Worm (Caenorhabditis elegans) whole organism, L2 larva: ENCODE results near the gene ZK402.2.
A peak's percentile ranks its signal among the peaks of the same experiment; 100 is the strongest.

Source experiments
- C34F6.9 ChIP-seq: fragments of 150-350 bp; optimal IDR thresholded peaks from 2 replicates; lab custom pipeline; 2014; ENCODE audit warnings: missing biosample characterization, missing genetic modification characterization
- F13H6.1 ChIP-seq: sonication (generic microtip); optimal IDR thresholded peaks from 2 replicates; lab custom pipeline; 2016; ENCODE audit warnings: missing genetic modification characterization, missing compliant biosample characterization
- R02D3.7 ChIP-seq: fragments of 150-350 bp; optimal IDR thresholded peaks from 2 replicates; lab custom pipeline; 2014; ENCODE audit warnings: missing biosample characterization, missing genetic modification characterization
- Y55F3AM.14 ChIP-seq: fragments of 200-800 bp; sonication (Bioruptor generic); optimal IDR thresholded peaks from 2 replicates; lab custom pipeline; 2018; ENCODE audit warnings: mild to moderate bottlenecking, missing genetic modification characterization, missing compliant biosample characterization
- ZK546.5 ChIP-seq: sonication (generic microtip); optimal IDR thresholded peaks from 2 replicates; lab custom pipeline; 2017; ENCODE audit warnings: missing biosample characterization, missing genetic modification characterization
- alr-1 ChIP-seq: fragments of 150-350 bp; optimal IDR thresholded peaks from 2 replicates; lab custom pipeline; 2014; ENCODE audit warnings: missing biosample characterization, missing genetic modification characterization
- aly-2 ChIP-seq: fragments of 150-350 bp; optimal IDR thresholded peaks from 2 replicates; lab custom pipeline; 2014; ENCODE audit warnings: missing biosample characterization, missing genetic modification characterization
- ama-1 ChIP-seq: fragments of 150-350 bp; optimal IDR thresholded peaks from 2 replicates; lab custom pipeline; 2018; ENCODE audit warnings: inconsistent platforms
- blmp-1 ChIP-seq: sonication (generic microtip); optimal IDR thresholded peaks from 2 replicates; lab custom pipeline; 2017; ENCODE audit warnings: missing genetic modification characterization, mild to moderate bottlenecking, missing compliant biosample characterization, antibody characterized with exemption, moderate library complexity; ENCODE audit not compliant: insufficient read depth
- ceh-16 ChIP-seq: fragments of 150-350 bp; optimal IDR thresholded peaks from 2 replicates; lab custom pipeline; 2014; ENCODE audit warnings: missing biosample characterization, missing genetic modification characterization
- ceh-82 ChIP-seq: fragments of 150-350 bp; optimal IDR thresholded peaks from 2 replicates; lab custom pipeline; 2014; ENCODE audit warnings: missing biosample characterization, missing genetic modification characterization
- crh-2 ChIP-seq: sonication (generic microtip); optimal IDR thresholded peaks from 2 replicates; lab custom pipeline; 2017; ENCODE audit warnings: missing biosample characterization, missing genetic modification characterization
- dmd-4 ChIP-seq: sonication (generic microtip); optimal IDR thresholded peaks from 2 replicates; lab custom pipeline; 2017; ENCODE audit warnings: missing biosample characterization, missing genetic modification characterization
- egl-27 ChIP-seq: sonication (generic microtip); optimal IDR thresholded peaks from 3 replicates; lab custom pipeline; 2017; ENCODE audit warnings: missing biosample characterization, missing genetic modification reagents, missing genetic modification characterization
- elt-1 ChIP-seq: fragments of 150-350 bp; optimal IDR thresholded peaks from 2 replicates; lab custom pipeline; 2014; ENCODE audit warnings: missing biosample characterization, missing genetic modification characterization
- elt-3 ChIP-seq: sonication (generic microtip); optimal IDR thresholded peaks from 2 replicates; lab custom pipeline; 2017; ENCODE audit warnings: missing biosample characterization, missing genetic modification characterization
- fos-1 ChIP-seq: fragments of 150-350 bp; optimal IDR thresholded peaks from 2 replicates; lab custom pipeline; 2014; ENCODE audit warnings: missing biosample characterization, missing genetic modification characterization
- gmeb-1 ChIP-seq: fragments of 150-350 bp; optimal IDR thresholded peaks from 2 replicates; lab custom pipeline; 2014; ENCODE audit warnings: missing biosample characterization, missing genetic modification characterization
- lin-11 ChIP-seq: fragments of 150-350 bp; sonication (generic microtip); optimal IDR thresholded peaks from 2 replicates; lab custom pipeline; 2014; ENCODE audit warnings: missing biosample characterization, missing genetic modification characterization, inconsistent platforms, mixed read lengths
- lin-13 ChIP-seq: fragments of 150-350 bp; optimal IDR thresholded peaks from 2 replicates; lab custom pipeline; 2014; ENCODE audit warnings: missing biosample characterization, missing genetic modification reagents, missing genetic modification characterization
- lin-39 ChIP-seq: fragments of 150-350 bp; optimal IDR thresholded peaks from 2 replicates; lab custom pipeline; 2014; ENCODE audit warnings: missing biosample characterization, missing genetic modification reagents, missing genetic modification characterization
- lsy-2 ChIP-seq, 2 experiments: fragments of 150-350 bp in 1 of 2; sonication (generic microtip) in 1 of 2; optimal IDR thresholded peaks; 2 replicates each; lab custom pipeline; 2014 to 2017; ENCODE audit warnings: missing biosample characterization in 2 of 2, missing genetic modification characterization in 2 of 2
- mab-5 ChIP-seq: fragments of 150-350 bp; optimal IDR thresholded peaks from 2 replicates; lab custom pipeline; 2014; ENCODE audit warnings: missing biosample characterization, missing genetic modification characterization
- mbf-1 ChIP-seq: sonication (generic microtip); optimal IDR thresholded peaks from 2 replicates; lab custom pipeline; 2017; ENCODE audit warnings: missing biosample characterization, missing genetic modification characterization
- mdl-1 ChIP-seq, 2 experiments: fragments of 150-350 bp in 1 of 2; sonication (generic microtip) in 1 of 2; optimal IDR thresholded peaks; 2 replicates each; lab custom pipeline; 2017; ENCODE audit warnings: missing biosample characterization in 2 of 2, missing genetic modification characterization in 2 of 2
- nhr-10 ChIP-seq: sonication (generic microtip); optimal IDR thresholded peaks from 2 replicates; lab custom pipeline; 2017; ENCODE audit warnings: missing biosample characterization, missing genetic modification characterization
- nhr-11 ChIP-seq: fragments of 150-350 bp; optimal IDR thresholded peaks from 2 replicates; lab custom pipeline; 2014; ENCODE audit warnings: missing biosample characterization, missing genetic modification characterization
- nhr-12 ChIP-seq: fragments of 150-350 bp; optimal IDR thresholded peaks from 2 replicates; lab custom pipeline; 2014; ENCODE audit warnings: missing biosample characterization, missing genetic modification characterization
- nhr-129 ChIP-seq: fragments of 150-350 bp; optimal IDR thresholded peaks from 2 replicates; lab custom pipeline; 2014; ENCODE audit warnings: missing biosample characterization, missing genetic modification characterization
- nhr-21 ChIP-seq: fragments of 150-350 bp; optimal IDR thresholded peaks from 2 replicates; lab custom pipeline; 2014; ENCODE audit warnings: missing biosample characterization, missing genetic modification characterization
- nhr-23 ChIP-seq: fragments of 150-350 bp; optimal IDR thresholded peaks from 2 replicates; lab custom pipeline; 2014; ENCODE audit warnings: missing biosample characterization, missing genetic modification reagents, missing genetic modification characterization
- nhr-237 ChIP-seq: fragments of 150-350 bp; optimal IDR thresholded peaks from 2 replicates; lab custom pipeline; 2014; ENCODE audit warnings: missing biosample characterization, missing genetic modification characterization
- nhr-25 ChIP-seq: fragments of 150-350 bp; sonication (generic microtip); optimal IDR thresholded peaks from 3 replicates; lab custom pipeline; 2014; ENCODE audit warnings: missing biosample characterization, missing genetic modification characterization
- nhr-6 ChIP-seq: fragments of 150-350 bp; optimal IDR thresholded peaks from 2 replicates; lab custom pipeline; 2014; ENCODE audit warnings: missing biosample characterization, missing genetic modification characterization
- nhr-77 ChIP-seq: fragments of 150-350 bp; optimal IDR thresholded peaks from 2 replicates; lab custom pipeline; 2014; ENCODE audit warnings: missing biosample characterization, missing genetic modification characterization
- peb-1 ChIP-seq: fragments of 150-350 bp; optimal IDR thresholded peaks from 2 replicates; lab custom pipeline; 2014; ENCODE audit warnings: missing biosample characterization, missing genetic modification characterization
- sem-4 ChIP-seq: fragments of 150-350 bp; optimal IDR thresholded peaks from 2 replicates; lab custom pipeline; 2014; ENCODE audit warnings: missing biosample characterization, missing genetic modification reagents, missing genetic modification characterization
- skn-1 ChIP-seq: sonication (generic microtip); optimal IDR thresholded peaks from 2 replicates; lab custom pipeline; 2017; ENCODE audit warnings: missing biosample characterization, missing genetic modification characterization
- sma-3 ChIP-seq: sonication (generic microtip); optimal IDR thresholded peaks from 2 replicates; lab custom pipeline; 2016; ENCODE audit warnings: missing genetic modification reagents, missing genetic modification characterization, missing compliant biosample characterization
- sma-9 ChIP-seq, 2 experiments: fragments of 150-350 bp in 1 of 2; sonication (generic microtip) in 1 of 2; optimal IDR thresholded peaks; 2 replicates each; lab custom pipeline; 2014 to 2016; ENCODE audit warnings: missing genetic modification characterization in 2 of 2, mild to moderate bottlenecking in 1 of 2, missing biosample characterization in 1 of 2, missing compliant biosample characterization in 1 of 2, missing genetic modification reagents in 1 of 2, moderate library complexity in 1 of 2
- snpc-4 ChIP-seq: fragments of 150-350 bp; optimal IDR thresholded peaks from 2 replicates; lab custom pipeline; 2014; ENCODE audit warnings: missing biosample characterization, missing genetic modification characterization
- unc-39 ChIP-seq: fragments of 150-350 bp; optimal IDR thresholded peaks from 2 replicates; lab custom pipeline; 2014; ENCODE audit warnings: missing biosample characterization, missing genetic modification characterization
- unc-55 ChIP-seq: fragments of 150-350 bp; sonication (generic microtip); optimal IDR thresholded peaks from 3 replicates; lab custom pipeline; 2014; ENCODE audit warnings: missing biosample characterization, missing genetic modification reagents, missing genetic modification characterization
- unc-62 ChIP-seq: fragments of 150-350 bp; optimal IDR thresholded peaks from 2 replicates; lab custom pipeline; 2014; ENCODE audit warnings: missing biosample characterization, missing genetic modification reagents, missing genetic modification characterization
- zag-1 ChIP-seq: fragments of 150-350 bp; optimal IDR thresholded peaks from 2 replicates; lab custom pipeline; 2014; ENCODE audit warnings: missing biosample characterization, missing genetic modification characterization
- ztf-1 ChIP-seq: fragments of 200-800 bp; sonication (Bioruptor generic); conservative IDR thresholded peaks from 2 replicates; pipeline ENCODE4 v1.3.6; 2022; ENCODE audit warnings: missing genetic modification characterization, missing compliant biosample characterization
- ztf-11 ChIP-seq: sonication (generic microtip); optimal IDR thresholded peaks from 2 replicates; lab custom pipeline; 2017; ENCODE audit warnings: missing biosample characterization, missing genetic modification characterization
- ztf-4 ChIP-seq: fragments of 150-350 bp; optimal IDR thresholded peaks from 2 replicates; lab custom pipeline; 2014; ENCODE audit warnings: missing biosample characterization, missing genetic modification characterization

The ZK402.2 gene

DNA sequence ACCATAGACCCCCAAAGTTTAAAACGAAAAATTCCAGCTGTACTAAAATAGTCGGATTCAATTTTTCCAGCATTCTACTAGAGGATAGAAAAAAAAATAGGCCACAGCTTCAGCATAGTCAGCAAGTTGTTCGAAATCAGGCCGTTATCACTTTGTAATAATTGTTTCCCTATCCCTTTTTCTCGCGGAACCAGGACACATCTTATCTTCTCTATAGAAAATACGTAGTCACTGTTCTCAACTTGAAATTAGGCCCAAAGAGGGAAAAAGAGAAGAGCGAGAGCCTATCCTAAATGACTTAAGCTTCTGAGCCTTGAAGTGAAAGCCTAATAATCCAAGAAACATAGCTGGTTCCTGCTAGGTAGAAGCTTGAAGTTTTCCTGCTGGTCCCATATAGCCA lies 42.2 kb downstream of the ZK402.2 start:
- peak; percentile 53 for TF ChIP-seq ztf-4 (tag; lab: Kevin White, UChicago)
- peak; percentile 4 for TF ChIP-seq F13H6.1
- TF ChIP-seq aly-2 (tag; lab: Kevin White, UChicago) = no peak
- peak in 1 of 2 experiments; percentile 47 for TF ChIP-seq lsy-2 (tag; optimal IDR thresholded peaks at IDR 0.05; lab: Kevin White, UChicago)
- TF ChIP-seq nhr-129 = peak; percentile 14
- TF ChIP-seq lin-13 = no peak
- peak; percentile 64 for TF ChIP-seq ama-1 (lab: Kevin White, UChicago)
- peak; percentile 45 for TF ChIP-seq crh-2 (tag; lab: Kevin White, UChicago)
- no peak for TF ChIP-seq nhr-6 (tag; lab: Kevin White, UChicago)
- TF ChIP-seq nhr-21 = peak; percentile 29
- TF ChIP-seq mdl-1 (tag; optimal IDR thresholded peaks at IDR 0.05; lab: Kevin White, UChicago) = no peak
- TF ChIP-seq ceh-16 (tag; lab: Kevin White, UChicago) = peak; percentile 8
- TF ChIP-seq sma-3 (GFP tag; lab: Kevin White, UChicago) = peak; percentile 16
- TF ChIP-seq sma-9 (GFP tag; optimal IDR thresholded peaks at IDR 0.05; lab: Kevin White, UChicago) = peak; percentile 43
- no peak for TF ChIP-seq sma-9 (tag; optimal IDR thresholded peaks at IDR 0.05; lab: Kevin White, UChicago)
- TF ChIP-seq unc-39 (tag; lab: Kevin White, UChicago) = no peak
- TF ChIP-seq C34F6.9 (tag; lab: Kevin White, UChicago) = no peak
- no peak for TF ChIP-seq egl-27 (tag; lab: Kevin White, UChicago)
- TF ChIP-seq mbf-1 (tag; lab: Kevin White, UChicago) = no peak

- TF ChIP-seq R02D3.7 (tag; lab: Kevin White, UChicago) (peak; percentile 12), lin-39 (tag; lab: Kevin White, UChicago) (peak; percentile 36), ztf-4 (tag; lab: Kevin White, UChicago) (peak; percentile 93), unc-39 (tag; lab: Kevin White, UChicago) (no peak), ZK546.5 (tag; lab: Kevin White, UChicago) (peak; percentile 69), nhr-129 (peak; percentile 96), ztf-1 (no peak), ztf-11 (tag; lab: Kevin White, UChicago) (peak; percentile 14), Y55F3AM.14 (peak; percentile 60), lsy-2 (tag; optimal IDR thresholded peaks at IDR 0.05; lab: Kevin White, UChicago) (peak; percentile 77 to 94), aly-2 (tag; lab: Kevin White, UChicago) (no peak), blmp-1 (tag; lab: Kevin White, UChicago) (peak; percentile 84), snpc-4 (tag; lab: Kevin White, UChicago) (peak; percentile 84), F13H6.1 (peak; percentile 98), zag-1 (tag; lab: Kevin White, UChicago) (peak; percentile 92), gmeb-1 (tag; lab: Kevin White, UChicago) (peak; percentile 85), nhr-21 (peak; percentile 95), mdl-1 (tag; optimal IDR thresholded peaks at IDR 0.05; lab: Kevin White, UChicago) (peak; percentile 97), nhr-12 (tag; lab: Kevin White, UChicago) (no peak), mab-5 (peak; percentile 92), fos-1 (tag; lab: Kevin White, UChicago) (peak; percentile 97), nhr-10 (peak; percentile 53), nhr-11 (tag; lab: Kevin White, UChicago) (no peak), nhr-77 (tag; lab: Kevin White, UChicago) (peak; percentile 36), C34F6.9 (tag; lab: Kevin White, UChicago) (peak; percentile 98), nhr-25 (tag; lab: Kevin White, UChicago) (peak; percentile 96), sem-4 (tag; lab: Kevin White, UChicago) (peak; percentile 87), alr-1 (no peak), skn-1 (tag; lab: Kevin White, UChicago) (peak; percentile 66), elt-1 (tag; lab: Kevin White, UChicago) (no peak), sma-9 (GFP tag; optimal IDR thresholded peaks at IDR 0.05; lab: Kevin White, UChicago) (peak; percentile 96), sma-9 (tag; optimal IDR thresholded peaks at IDR 0.05; lab: Kevin White, UChicago) (no peak), unc-55 (peak; percentile 97), crh-2 (tag; lab: Kevin White, UChicago) (peak; percentile 94), ama-1 (lab: Kevin White, UChicago) (peak; percentile 62), ceh-82 (tag; lab: Kevin White, UChicago) (no peak), mbf-1 (tag; lab: Kevin White, UChicago) (no peak), sma-3 (GFP tag; lab: Kevin White, UChicago) (peak; percentile 94), nhr-237 (tag; lab: Kevin White, UChicago) (peak; percentile 75), egl-27 (tag; lab: Kevin White, UChicago) (peak; percentile 94), dmd-4 (tag; lab: Kevin White, UChicago) (no peak), elt-3 (tag; lab: Kevin White, UChicago) (no peak), nhr-23 (tag; lab: Kevin White, UChicago) (no peak), lin-13 (peak; percentile 86), ceh-16 (tag; lab: Kevin White, UChicago) (peak; percentile 44), unc-62 (GFP tag; lab: Kevin White, UChicago) (peak; percentile 48), nhr-6 (tag; lab: Kevin White, UChicago) (peak; percentile 93), peb-1 (tag; lab: Kevin White, UChicago) (no peak), lin-11 (peak; percentile 97)
Measured at ce11 chrX:1446593-1447141, 43.1 kb downstream of the ZK402.2 start, which contains the start of gene zfp-3. Gene zfp-3, minus strand, starts transcription at chrX:1446643.
